Worm (Caenorhabditis elegans): ENCODE data around the gene cyp-33C5.
A peak's percentile ranks its signal among the peaks of the same experiment; 100 is the strongest.

Gene cyp-33C5

DNA sequence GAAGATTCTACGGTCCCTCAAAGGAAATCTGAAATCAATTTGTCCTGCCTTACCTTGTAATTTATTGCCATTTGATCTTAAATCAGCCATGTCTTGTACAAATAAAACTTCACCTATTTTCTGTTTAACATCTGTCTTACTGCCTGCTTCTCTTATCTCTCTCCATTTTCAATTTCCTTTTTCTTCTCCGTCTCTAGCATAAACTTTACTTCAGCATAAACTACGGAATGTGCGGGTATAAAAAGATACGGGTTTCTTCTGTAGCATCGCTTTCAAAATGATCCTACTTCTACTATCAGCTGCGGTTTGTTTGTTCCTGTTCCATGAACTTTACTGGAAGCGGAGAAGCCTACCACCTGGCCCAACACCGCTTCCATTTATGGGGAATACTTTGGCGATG, at the start of gene cyp-33C5:
cyp-33C5 (plus strand) TSS at position 254 of the 400 bp plus-strand sequence.
- no peak for TF ChIP-seq R02D3.7 (tag; optimal IDR thresholded peaks at IDR 0.05)
- TF ChIP-seq hmg-11 (tag; optimal IDR thresholded peaks at IDR 0.05) = no peak
- TF ChIP-seq nhr-67 (tag; optimal IDR thresholded peaks at IDR 0.05) = no peak
- no peak for TF ChIP-seq egl-27 (tag; optimal IDR thresholded peaks at IDR 0.05)
- no peak for TF ChIP-seq unc-62 (GFP tag; optimal IDR thresholded peaks at IDR 0.05)
- TF ChIP-seq nhr-28 (tag; optimal IDR thresholded peaks at IDR 0.05) = no peak
- peak; percentile 36 for TF ChIP-seq elt-2 (tag; optimal IDR thresholded peaks at IDR 0.05)
- no peak for TF ChIP-seq nfya-1 (tag; optimal IDR thresholded peaks at IDR 0.05; ENCODE audit: insufficient read depth)
- no peak for TF ChIP-seq mml-1 (tag; optimal IDR thresholded peaks at IDR 0.05)
- TF ChIP-seq nhr-43 (tag; optimal IDR thresholded peaks at IDR 0.05; ENCODE audit: poor library complexity, severe bottlenecking) = no peak
- no peak for TF ChIP-seq nhr-11 (tag; optimal IDR thresholded peaks at IDR 0.05)
- peak; percentile 42 for TF ChIP-seq pqm-1 (tag; optimal IDR thresholded peaks at IDR 0.05)
- TF ChIP-seq nhr-12 (tag; optimal IDR thresholded peaks at IDR 0.05) = no peak
- no peak for TF ChIP-seq ztf-11 (tag; optimal IDR thresholded peaks at IDR 0.05)
- TF ChIP-seq lin-39 (tag; optimal IDR thresholded peaks at IDR 0.05) = no peak
- TF ChIP-seq ceh-28 (tag; optimal IDR thresholded peaks at IDR 0.05) = peak; percentile 46
- no peak for TF ChIP-seq zag-1 (tag; optimal IDR thresholded peaks at IDR 0.05)
- no peak for TF ChIP-seq sea-2 (GFP tag; optimal IDR thresholded peaks at IDR 0.05)
- peak; percentile 77 for TF ChIP-seq pha-4 (tag; optimal IDR thresholded peaks at IDR 0.05)
- TF ChIP-seq nhr-23 (tag; optimal IDR thresholded peaks at IDR 0.05) = peak; percentile 18
- TF ChIP-seq eor-1 (tag; optimal IDR thresholded peaks at IDR 0.05) = no peak
- TF ChIP-seq nhr-25 (tag; optimal IDR thresholded peaks at IDR 0.05) = no peak
- no peak for TF ChIP-seq daf-12 (tag; optimal IDR thresholded peaks at IDR 0.05)
- TF ChIP-seq fos-1 (tag; optimal IDR thresholded peaks at IDR 0.05) = no peak
- no peak for TF ChIP-seq nhr-237 (tag; optimal IDR thresholded peaks at IDR 0.05)
- TF ChIP-seq aly-2 (tag; optimal IDR thresholded peaks at IDR 0.05) = no peak

- TF ChIP-seq fkh-10 (GFP tag; optimal IDR thresholded peaks at IDR 0.05) = no peak
- TF ChIP-seq fkh-2 (tag; optimal IDR thresholded peaks at IDR 0.05) = no peak
- TF ChIP-seq egl-27 (tag; optimal IDR thresholded peaks at IDR 0.05) = no peak
- no peak for TF ChIP-seq nhr-43 (tag; optimal IDR thresholded peaks at IDR 0.05; ENCODE audit: poor library complexity, severe bottlenecking)
- TF ChIP-seq ceh-9 (tag; optimal IDR thresholded peaks at IDR 0.05) = no peak
- no peak for TF ChIP-seq nhr-76 (tag; optimal IDR thresholded peaks at IDR 0.05)
- no peak for TF ChIP-seq egl-5 (tag; optimal IDR thresholded peaks at IDR 0.05)
- TF ChIP-seq pqm-1 (tag; optimal IDR thresholded peaks at IDR 0.05) = no peak
- no peak for TF ChIP-seq fos-1 (tag; optimal IDR thresholded peaks at IDR 0.05)
- TF ChIP-seq tbx-2 (tag; optimal IDR thresholded peaks at IDR 0.05) = no peak
- TF ChIP-seq mdl-1 (tag; optimal IDR thresholded peaks at IDR 0.05) = no peak
- TF ChIP-seq lin-15B (tag; optimal IDR thresholded peaks at IDR 0.05) = no peak
- no peak for TF ChIP-seq elt-2 (tag; optimal IDR thresholded peaks at IDR 0.05)
- no peak for TF ChIP-seq nhr-237 (tag; optimal IDR thresholded peaks at IDR 0.05)
- no peak for TF ChIP-seq nhr-12 (tag; optimal IDR thresholded peaks at IDR 0.05)
- TF ChIP-seq nfya-1 (tag; optimal IDR thresholded peaks at IDR 0.05; ENCODE audit: insufficient read depth) = no peak
- TF ChIP-seq lin-39 (tag; optimal IDR thresholded peaks at IDR 0.05) = no peak
Measured at ce11 chrV:2199594-2199993, 45.2 kb upstream of the cyp-33C5 start.

DNA sequence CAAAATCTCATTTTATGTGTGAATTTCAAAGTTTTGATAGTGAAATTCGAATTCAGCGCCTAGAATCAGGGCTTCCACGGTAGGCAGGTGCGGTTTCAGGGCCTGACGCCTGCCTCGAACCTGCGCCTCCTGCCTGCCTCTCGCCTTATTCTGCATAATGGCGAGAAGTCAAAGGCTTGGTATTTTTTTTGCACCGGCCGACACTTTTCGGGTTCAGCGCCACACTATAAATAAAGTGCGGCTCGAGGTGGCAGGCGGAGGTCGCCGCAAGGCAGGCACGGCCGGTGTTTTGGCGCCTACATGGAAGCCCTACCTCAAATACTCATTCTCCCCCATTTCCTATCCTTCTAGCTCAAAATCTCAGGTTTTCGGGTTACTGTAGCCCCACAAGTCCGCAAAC, 44.4 kb upstream of the cyp-33C5 start:
- TF ChIP-seq nhr-23 (tag; optimal IDR thresholded peaks at IDR 0.05) = no peak

- peak; percentile 70 for TF ChIP-seq pqm-1 (tag; optimal IDR thresholded peaks at IDR 0.05)
- TF ChIP-seq pha-4 (tag; optimal IDR thresholded peaks at IDR 0.05) = peak; percentile 61
- TF ChIP-seq elt-2 (tag; optimal IDR thresholded peaks at IDR 0.05) = peak; percentile 65
- TF ChIP-seq nhr-25 (tag; optimal IDR thresholded peaks at IDR 0.05) = no peak
Measured at ce11 chrV:2201240-2201639, 43.6 kb upstream of the cyp-33C5 start, which contains the start of gene cyp-32B1. Gene cyp-32B1, minus strand, starts transcription at chrV:2201415.

DNA sequence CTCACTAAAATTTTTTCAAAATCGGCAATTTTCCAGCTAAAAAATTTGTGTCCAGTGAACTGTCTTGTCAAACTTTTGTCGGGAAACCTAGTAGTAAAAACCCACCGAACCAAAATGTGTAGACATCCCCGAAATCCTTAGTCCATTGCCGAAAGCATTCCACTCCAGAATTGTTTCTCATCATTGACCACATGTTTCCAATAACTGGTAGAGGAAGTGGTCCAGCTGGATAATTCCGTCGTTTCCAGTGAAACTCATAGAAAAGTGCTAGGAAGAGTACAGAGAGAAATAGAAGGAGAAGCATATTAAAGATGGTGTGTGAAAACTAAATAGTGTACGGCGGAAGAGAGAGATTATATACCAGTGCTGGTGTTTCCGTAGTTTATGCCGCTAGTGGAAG, 40.7 kb upstream of the cyp-33C5 start, which contains the start of gene cyp-33C12:
cyp-33C12 (minus strand) TSS at position 321 of the 400 bp plus-strand sequence.
- no peak for TF ChIP-seq aly-2 (tag; optimal IDR thresholded peaks at IDR 0.05)
- no peak for TF ChIP-seq unc-39 (tag; optimal IDR thresholded peaks at IDR 0.05)
- TF ChIP-seq nhr-28 (tag; optimal IDR thresholded peaks at IDR 0.05) = no peak
